Fruit fly (Drosophila melanogaster): ENCODE results near the gene GCS1.

GCS1 gene

DNA sequence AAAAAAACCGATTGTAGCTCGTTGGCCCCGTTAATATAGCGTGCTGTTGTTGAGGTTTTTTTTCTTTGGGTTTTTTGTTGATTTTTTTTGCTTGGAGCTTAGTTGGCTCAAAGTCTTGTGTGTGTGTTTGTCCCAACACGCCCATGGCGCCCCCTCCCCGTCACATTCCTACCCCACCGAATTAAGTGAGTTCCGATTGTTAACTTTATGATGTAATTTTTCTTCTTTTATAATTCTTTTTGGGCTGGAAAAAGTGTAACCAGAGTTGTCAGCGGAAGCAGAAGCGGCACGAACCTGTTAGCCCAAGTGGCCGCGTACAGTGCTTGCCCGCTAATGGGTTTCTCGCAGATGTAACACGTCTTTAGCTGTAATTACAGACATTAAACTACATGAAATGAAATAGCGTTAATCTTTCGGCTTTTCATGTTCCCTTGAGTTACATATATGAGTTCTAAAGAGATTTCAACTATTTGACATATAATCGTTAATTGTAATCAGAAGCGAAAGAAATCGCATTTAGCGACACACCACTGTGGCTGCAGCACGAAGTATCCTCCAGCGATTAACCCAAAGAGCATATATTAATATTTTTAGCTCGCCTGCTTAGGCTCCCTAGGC is 45.3 kb upstream of the GCS1 start (continued):
- TF ChIP-seq D (optimal IDR thresholded peaks at IDR 0.05) (no peak), D (GFP tag; optimal IDR thresholded peaks at IDR 0.05) (no peak), Dek (tag; optimal IDR thresholded peaks at IDR 0.05) (no peak), D19B (GFP tag; optimal IDR thresholded peaks at IDR 0.05) (no peak), kah (GFP tag; optimal IDR thresholded peaks at IDR 0.05) (no peak), grau (tag; optimal IDR thresholded peaks at IDR 0.05) (peak; percentile 88), CG6272 (GFP tag; IDR thresholded peaks at IDR 0.05) (no peak), Dbx (GFP tag; IDR thresholded peaks at IDR 0.05) (0 out of 3 replicates have a peak, but pooled peaks have one; percentile 47), CG8089 (GFP tag; optimal IDR thresholded peaks at IDR 0.05) (no peak), HLHmδ (GFP tag; optimal IDR thresholded peaks at IDR 0.05) (no peak), H2.0 (GFP tag; IDR thresholded peaks at IDR 0.05) (no peak), Atf3 (GFP tag; optimal IDR thresholded peaks at IDR 0.05) (no peak), CG3281 (GFP tag; optimal IDR thresholded peaks at IDR 0.05) (no peak), pnt (GFP tag; optimal IDR thresholded peaks at IDR 0.05) (no peak), slou (GFP tag; optimal IDR thresholded peaks at IDR 0.05) (no peak), ham (GFP tag; IDR thresholded peaks at IDR 0.05) (no peak), dan (GFP tag; IDR thresholded peaks at IDR 0.05) (no peak), Pdp1 (GFP tag; optimal IDR thresholded peaks at IDR 0.05) (peak in 1 of 2 experiments; percentile 61), Camta (GFP tag; optimal IDR thresholded peaks at IDR 0.05) (no peak), cwo (GFP tag; optimal IDR thresholded peaks at IDR 0.05) (no peak), CG10565 (GFP tag; optimal IDR thresholded peaks at IDR 0.05) (no peak), lilli (GFP tag; optimal IDR thresholded peaks at IDR 0.05) (peak; percentile 23), br (optimal IDR thresholded peaks at IDR 0.05) (no peak), CG14667 (GFP tag; IDR thresholded peaks at IDR 0.05) (no peak), sna (GFP tag; IDR thresholded peaks at IDR 0.05; ENCODE audit: partially characterized antibody) (no peak), Hr51 (GFP tag; optimal IDR thresholded peaks at IDR 0.05) (no peak), pros (GFP tag; optimal IDR thresholded peaks at IDR 0.05) (no peak), zen (tag; optimal IDR thresholded peaks at IDR 0.05) (no peak), gt (GFP tag; IDR thresholded peaks at IDR 0.05) (no peak), H15 (GFP tag; IDR thresholded peaks at IDR 0.05) (no peak), bab2 (GFP tag; optimal IDR thresholded peaks at IDR 0.05) (no peak), CG12659 (GFP tag; optimal IDR thresholded peaks at IDR 0.05) (peak; percentile 22), Hand (GFP tag; optimal IDR thresholded peaks at IDR 0.05) (no peak), cad (GFP tag; optimal IDR thresholded peaks at IDR 0.05) (no peak), Fer2 (tag; optimal IDR thresholded peaks at IDR 0.05) (no peak), CG9932 (GFP tag; IDR thresholded peaks at IDR 0.05) (no peak), CG17802 (tag; optimal IDR thresholded peaks at IDR 0.05) (no peak), slp2 (GFP tag; optimal IDR thresholded peaks at IDR 0.05) (no peak), Sin3A (optimal IDR thresholded peaks at IDR 0.05) (no peak), vfl (GFP tag; optimal IDR thresholded peaks at IDR 0.05) (no peak), CG17359 (tag; optimal IDR thresholded peaks at IDR 0.05) (no peak)

DNA sequence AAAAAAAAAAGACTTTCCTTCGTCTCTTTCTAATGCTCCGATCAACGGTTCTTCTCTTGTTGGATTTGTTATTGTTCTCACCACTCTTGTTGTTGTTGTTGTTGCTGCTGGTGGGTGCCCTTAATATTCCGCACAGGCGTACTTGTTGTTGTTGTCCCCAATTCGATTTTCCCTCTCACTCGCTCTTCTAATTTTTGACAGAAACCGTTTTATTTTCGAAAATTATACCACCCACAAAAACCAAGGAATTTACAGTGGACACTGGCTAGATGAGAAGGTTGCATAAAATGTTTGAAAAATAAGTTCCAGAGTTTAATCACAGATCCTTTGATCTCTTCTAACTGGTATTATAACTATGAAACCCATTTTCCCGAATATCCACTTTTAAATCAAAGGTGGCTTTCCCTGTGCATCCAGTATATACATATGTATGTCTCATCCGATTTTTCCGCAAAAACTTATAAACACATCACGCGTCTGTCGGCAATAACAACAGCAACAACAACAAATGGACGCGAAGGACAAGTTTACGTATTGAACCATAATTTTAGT is 43.6 kb upstream of the GCS1 start:
- TF ChIP-seq stc (GFP tag; IDR thresholded peaks at IDR 0.05) (peak; percentile 68), CG4360 (GFP tag; IDR thresholded peaks at IDR 0.05) (peak; percentile 96), CG18476 (GFP tag; optimal IDR thresholded peaks at IDR 0.05) (no peak), onecut (GFP tag; IDR thresholded peaks at IDR 0.05) (no peak), CG9932 (GFP tag; IDR thresholded peaks at IDR 0.05) (peak; percentile 80), Side (GFP tag; optimal IDR thresholded peaks at IDR 0.05) (peak; percentile 8), CG32532 (GFP tag; IDR thresholded peaks at IDR 0.05) (peak; percentile 80), sug (tag; optimal IDR thresholded peaks at IDR 0.05) (peak; percentile 11), lmd (GFP tag; IDR thresholded peaks at IDR 0.05) (peak; percentile 73; the same call in 1 of the 2 replicates), CG6689 (GFP tag; IDR thresholded peaks at IDR 0.05) (peak; percentile 53), Ravus (GFP tag; IDR thresholded peaks at IDR 0.05) (peak; percentile 38), caup (GFP tag; optimal IDR thresholded peaks at IDR 0.05; ENCODE audit: severe bottlenecking) (peak; percentile 52), PHDP (tag; optimal IDR thresholded peaks at IDR 0.05) (peak; percentile 33), Taf1 (GFP tag; IDR thresholded peaks at IDR 0.05) (peak; percentile 56)
